Fruit fly (Drosophila melanogaster): ENCODE measurements around the gene CG10428.
A peak's percentile ranks its signal among the peaks of the same experiment; 100 is the strongest.

CG10428 gene

dm6 chr2L:18930352-18931122 is 18.1 kb upstream of the CG10428 start (continued):
- TF ChIP-seq pum (GFP tag; optimal IDR thresholded peaks at IDR 0.05) (no peak), CG15479 (GFP tag; optimal IDR thresholded peaks at IDR 0.05) (no peak), CG12104 (GFP tag; optimal IDR thresholded peaks at IDR 0.05) (no peak), ci (GFP tag; IDR thresholded peaks at IDR 0.05) (no peak), CG4820 (GFP tag; optimal IDR thresholded peaks at IDR 0.05) (peak; percentile 14), CG4282 (GFP tag; optimal IDR thresholded peaks at IDR 0.05) (no peak), tll (GFP tag; optimal IDR thresholded peaks at IDR 0.05) (no peak), Dbx (GFP tag; IDR thresholded peaks at IDR 0.05) (no peak), fd96Cb (tag; optimal IDR thresholded peaks at IDR 0.05) (peak; percentile 58), CG18599 (GFP tag; optimal IDR thresholded peaks at IDR 0.05) (peak; percentile 6), CG13123 (GFP tag; optimal IDR thresholded peaks at IDR 0.05) (no peak), luna (GFP tag; optimal IDR thresholded peaks at IDR 0.05) (no peak), CG33557 (GFP tag; optimal IDR thresholded peaks at IDR 0.05) (peak; percentile 41), CG30431 (GFP tag; optimal IDR thresholded peaks at IDR 0.05) (no peak), zen (tag; optimal IDR thresholded peaks at IDR 0.05) (peak; percentile 19), emc (GFP tag; optimal IDR thresholded peaks at IDR 0.05) (no peak), Dek (tag; optimal IDR thresholded peaks at IDR 0.05) (no peak), B-H1 (GFP tag; IDR thresholded peaks at IDR 0.05) (no peak), CoRest (tag; optimal IDR thresholded peaks at IDR 0.05) (peak; percentile 7), CG7987 (GFP tag; optimal IDR thresholded peaks at IDR 0.05) (no peak), CG9609 (GFP tag; optimal IDR thresholded peaks at IDR 0.05) (peak; percentile 25), dmrt99B (tag; optimal IDR thresholded peaks at IDR 0.05) (peak; percentile 49), Hr3 (GFP tag; optimal IDR thresholded peaks at IDR 0.05) (peak; percentile 8), crc (GFP tag; optimal IDR thresholded peaks at IDR 0.05) (no peak), trem (tag; optimal IDR thresholded peaks at IDR 0.05) (peak; percentile 11), CG12299 (tag; optimal IDR thresholded peaks at IDR 0.05) (no peak), ems (GFP tag; optimal IDR thresholded peaks at IDR 0.05) (no peak), Jarid2 (GFP tag; optimal IDR thresholded peaks at IDR 0.05) (no peak), sima (GFP tag; optimal IDR thresholded peaks at IDR 0.05) (no peak), Six4 (GFP tag; optimal IDR thresholded peaks at IDR 0.05) (peak; percentile 4), her (GFP tag; optimal IDR thresholded peaks at IDR 0.05) (no peak), Xrp1 (GFP tag; IDR thresholded peaks at IDR 0.05) (peak; percentile 62; the same call in 1 of the 2 replicates), Spps (tag; optimal IDR thresholded peaks at IDR 0.05) (peak; percentile 47), CG11247 (GFP tag; IDR thresholded peaks at IDR 0.05) (no peak), CG1603 (tag; optimal IDR thresholded peaks at IDR 0.05) (peak; percentile 68), MTF-1 (GFP tag; optimal IDR thresholded peaks at IDR 0.05; ENCODE audit: borderline replicate concordance) (no peak), onecut (GFP tag; IDR thresholded peaks at IDR 0.05) (no peak), chm (GFP tag; IDR thresholded peaks at IDR 0.05) (no peak), CG14860 (GFP tag; IDR thresholded peaks at IDR 0.05; ENCODE audit: partially characterized antibody) (no peak), CG11085 (GFP tag; IDR thresholded peaks at IDR 0.05) (no peak), gro (GFP tag; optimal IDR thresholded peaks at IDR 0.05) (no peak), eve (GFP tag; optimal IDR thresholded peaks at IDR 0.05) (peak in 1 of 2 experiments; percentile 20), CG7963 (GFP tag; IDR thresholded peaks at IDR 0.05; ENCODE audit: partially characterized antibody) (no peak), CG15514 (GFP tag; optimal IDR thresholded peaks at IDR 0.05) (no peak), h (optimal IDR thresholded peaks at IDR 0.05) (no peak), CG9932 (GFP tag; IDR thresholded peaks at IDR 0.05) (no peak), insv (GFP tag; optimal IDR thresholded peaks at IDR 0.05) (no peak), hb (GFP tag; IDR thresholded peaks at IDR 0.05; ENCODE audit: partially characterized antibody) (no peak), MBD-R2 (GFP tag; IDR thresholded peaks at IDR 0.05) (no peak)
